Fruit fly (Drosophila melanogaster) whole organism, prepupa: Measurements from ENCODE around the gene zormin.

Experiments
- Blimp-1 ChIP-seq: fragments of 200-800 bp; sonication (Bioruptor generic); optimal IDR thresholded peaks from 3 replicates; lab custom pipeline; 2017; ENCODE audit warnings: missing biosample characterization, missing genetic modification characterization, mild to moderate bottlenecking, moderate library complexity, missing genetic modification reagents
- CG10631 ChIP-seq: fragments of 200-800 bp; sonication (Bioruptor generic); optimal IDR thresholded peaks from 2 replicates; lab custom pipeline; 2016; ENCODE audit warnings: missing biosample characterization, missing genetic modification characterization
- CG10669 ChIP-seq: fragments of 200-800 bp; sonication (Bioruptor generic); optimal IDR thresholded peaks from 3 replicates; lab custom pipeline; 2018; ENCODE audit warnings: missing biosample characterization, mild to moderate bottlenecking, missing genetic modification characterization, moderate library complexity
- CG11294 ChIP-seq: fragments of 200-800 bp; sonication (Bioruptor generic); IDR thresholded peaks from 2 replicates; pipeline ENCODE4 v1.3.6; 2022; ENCODE audit warnings: missing biosample characterization, missing genetic modification characterization
- CG11762 ChIP-seq: fragments of 200-800 bp; sonication (Bioruptor generic); optimal IDR thresholded peaks from 3 replicates; lab custom pipeline; 2016; ENCODE audit warnings: missing biosample characterization, missing genetic modification characterization; ENCODE audit not compliant: insufficient read depth
- CG11902 ChIP-seq: fragments of 200-800 bp; sonication (Bioruptor generic); optimal IDR thresholded peaks from 3 replicates; lab custom pipeline; 2016; ENCODE audit warnings: missing biosample characterization, missing genetic modification characterization
- CG1621 ChIP-seq: fragments of 200-800 bp; sonication (Bioruptor generic); optimal IDR thresholded peaks from 3 replicates; lab custom pipeline; 2018; ENCODE audit warnings: missing biosample characterization, mild to moderate bottlenecking, missing genetic modification characterization
- CG16779 ChIP-seq: fragments of 200-800 bp; sonication (Bioruptor generic); optimal IDR thresholded peaks from 3 replicates; lab custom pipeline; 2017; ENCODE audit warnings: missing biosample characterization, mild to moderate bottlenecking, missing genetic modification characterization
- CG3032 ChIP-seq: fragments of 200-800 bp; optimal IDR thresholded peaks from 2 replicates; lab custom pipeline; 2019; ENCODE audit warnings: missing biosample characterization, mild to moderate bottlenecking, missing genetic modification characterization, moderate library complexity
- CG31627 ChIP-seq: fragments of 200-800 bp; sonication (Bioruptor generic); optimal IDR thresholded peaks from 3 replicates; lab custom pipeline; 2016; ENCODE audit warnings: missing biosample characterization, missing genetic modification characterization
- CG32006 ChIP-seq: fragments of 200-800 bp; sonication (Bioruptor generic); optimal IDR thresholded peaks from 3 replicates; lab custom pipeline; 2017; ENCODE audit warnings: missing biosample characterization, mild to moderate bottlenecking, missing genetic modification characterization
- CG34406 ChIP-seq: fragments of 200-800 bp; sonication (Bioruptor generic); optimal IDR thresholded peaks from 3 replicates; lab custom pipeline; 2016; ENCODE audit warnings: missing biosample characterization, missing genetic modification characterization
- CG3919 ChIP-seq: fragments of 200-800 bp; sonication (Bioruptor generic); optimal IDR thresholded peaks from 3 replicates; lab custom pipeline; 2016; ENCODE audit warnings: missing biosample characterization, missing genetic modification characterization
- CG4318 ChIP-seq: fragments of 200-800 bp; sonication (Bioruptor generic); optimal IDR thresholded peaks from 3 replicates; lab custom pipeline; 2017; ENCODE audit warnings: missing biosample characterization, mild to moderate bottlenecking, missing genetic modification characterization
- CG6792 ChIP-seq: fragments of 200-800 bp; sonication (Bioruptor generic); optimal IDR thresholded peaks from 3 replicates; lab custom pipeline; 2016; ENCODE audit warnings: missing biosample characterization, missing genetic modification characterization
- CG6808 ChIP-seq: fragments of 200-800 bp; sonication (Bioruptor generic); optimal IDR thresholded peaks from 3 replicates; lab custom pipeline; 2017; ENCODE audit warnings: missing biosample characterization, missing genetic modification characterization, mild to moderate bottlenecking, moderate library complexity, missing genetic modification reagents
- CG6854 ChIP-seq: fragments of 200-800 bp; sonication (Bioruptor generic); optimal IDR thresholded peaks from 2 replicates; lab custom pipeline; 2017; ENCODE audit warnings: missing biosample characterization, mild to moderate bottlenecking, missing genetic modification characterization
- CG7368 ChIP-seq: fragments of 200-800 bp; sonication (Bioruptor generic); optimal IDR thresholded peaks from 3 replicates; lab custom pipeline; 2016; ENCODE audit warnings: missing biosample characterization, missing genetic modification characterization
- CG8119 ChIP-seq: fragments of 200-800 bp; sonication (Bioruptor generic); IDR thresholded peaks from 3 replicates; pipeline ENCODE4 v1.3.6; 2022; ENCODE audit warnings: missing biosample characterization, missing genetic modification characterization
- CG8632 ChIP-seq: fragments of 200-800 bp; sonication (Bioruptor generic); optimal IDR thresholded peaks from 3 replicates; lab custom pipeline; 2016; ENCODE audit warnings: missing biosample characterization, missing genetic modification characterization
- CG9139 ChIP-seq: fragments of 200-800 bp; sonication (Bioruptor generic); optimal IDR thresholded peaks from 3 replicates; lab custom pipeline; 2017; ENCODE audit warnings: missing biosample characterization, mild to moderate bottlenecking, missing genetic modification characterization
- Eip75B ChIP-seq: fragments of 200-800 bp; sonication (Bioruptor generic); optimal IDR thresholded peaks from 3 replicates; lab custom pipeline; 2016; ENCODE audit warnings: missing biosample characterization, missing genetic modification characterization
- Eip78C ChIP-seq: fragments of 200-800 bp; sonication (Bioruptor generic); peaks from one replicate; lab custom pipeline; 2016; ENCODE audit warnings: missing biosample characterization, missing genetic modification characterization
- Ets21C ChIP-seq: fragments of 200-800 bp; sonication (Bioruptor generic); optimal IDR thresholded peaks from 3 replicates; lab custom pipeline; 2016; ENCODE audit warnings: missing biosample characterization, missing genetic modification characterization
- Gug ChIP-seq: fragments of 200-800 bp; sonication (Bioruptor generic); IDR thresholded peaks from 2 replicates; pipeline ENCODE4 v1.3.6; 2022; ENCODE audit warnings: missing biosample characterization, missing genetic modification characterization
- Hr38 ChIP-seq: sonication (Bioruptor generic); optimal IDR thresholded peaks from 2 replicates; lab custom pipeline; 2016; ENCODE audit warnings: missing biosample characterization, missing genetic modification characterization
- Hr4 ChIP-seq: fragments of 200-800 bp; sonication (Bioruptor generic); optimal IDR thresholded peaks from 3 replicates; lab custom pipeline; 2016; ENCODE audit warnings: missing biosample characterization, missing genetic modification characterization
- Lpt ChIP-seq: fragments of 200-800 bp; sonication (Bioruptor generic); optimal IDR thresholded peaks from 3 replicates; lab custom pipeline; 2016; ENCODE audit warnings: missing biosample characterization, missing genetic modification characterization
- OdsH ChIP-seq: fragments of 200-800 bp; sonication (Bioruptor generic); optimal IDR thresholded peaks from 3 replicates; lab custom pipeline; 2016; ENCODE audit warnings: missing biosample characterization, missing genetic modification characterization
- Smox ChIP-seq: fragments of 200-800 bp; sonication (Bioruptor generic); optimal IDR thresholded peaks from 3 replicates; lab custom pipeline; 2016; ENCODE audit warnings: missing biosample characterization, missing genetic modification characterization
- Sox102F ChIP-seq: fragments of 200-800 bp; sonication (Bioruptor generic); optimal IDR thresholded peaks from 2 replicates; lab custom pipeline; 2016; ENCODE audit warnings: missing biosample characterization, mild to moderate bottlenecking, missing genetic modification characterization
- Sox14 ChIP-seq: fragments of 200-800 bp; sonication (Bioruptor generic); optimal IDR thresholded peaks from 3 replicates; lab custom pipeline; 2016; ENCODE audit warnings: missing biosample characterization, missing genetic modification characterization
- achi ChIP-seq: fragments of 200-800 bp; sonication (Bioruptor generic); optimal IDR thresholded peaks from 3 replicates; lab custom pipeline; 2016; ENCODE audit warnings: missing biosample characterization, missing genetic modification characterization
- acj6 ChIP-seq: fragments of 200-800 bp; sonication (Bioruptor generic); optimal IDR thresholded peaks from 3 replicates; lab custom pipeline; 2016; ENCODE audit warnings: missing biosample characterization, missing genetic modification characterization
- cyc ChIP-seq: fragments of 200-800 bp; sonication (Bioruptor generic); optimal IDR thresholded peaks from 3 replicates; lab custom pipeline; 2016; ENCODE audit warnings: missing biosample characterization, missing genetic modification characterization
- dac ChIP-seq: fragments of 200-800 bp; sonication (Bioruptor generic); optimal IDR thresholded peaks from 2 replicates; lab custom pipeline; 2017; ENCODE audit warnings: missing biosample characterization, mild to moderate bottlenecking, missing genetic modification characterization
- eg ChIP-seq: fragments of 200-800 bp; sonication (Bioruptor generic); IDR thresholded peaks from 3 replicates; pipeline ENCODE4 v1.3.6; 2022; ENCODE audit warnings: missing biosample characterization, missing genetic modification characterization
- esn ChIP-seq: fragments of 200-800 bp; sonication (Bioruptor generic); optimal IDR thresholded peaks from 2 replicates; lab custom pipeline; 2016; ENCODE audit warnings: missing biosample characterization, mild to moderate bottlenecking, missing genetic modification characterization, moderate library complexity
- fd59A ChIP-seq: fragments of 200-800 bp; sonication (Bioruptor generic); optimal IDR thresholded peaks from 2 replicates; lab custom pipeline; 2017; ENCODE audit warnings: missing biosample characterization, mild to moderate bottlenecking, missing genetic modification characterization, missing genetic modification reagents
- fd85E ChIP-seq: fragments of 200-800 bp; sonication (Bioruptor generic); optimal IDR thresholded peaks from 3 replicates; lab custom pipeline; 2016; ENCODE audit warnings: missing biosample characterization, missing genetic modification characterization
- lz ChIP-seq: fragments of 200-800 bp; sonication (Bioruptor generic); optimal IDR thresholded peaks from 3 replicates; lab custom pipeline; 2016; ENCODE audit warnings: missing biosample characterization, missing genetic modification characterization
- net ChIP-seq: fragments of 200-800 bp; sonication (Bioruptor generic); optimal IDR thresholded peaks from 3 replicates; lab custom pipeline; 2016; ENCODE audit warnings: missing biosample characterization, missing genetic modification characterization
- pdm3 ChIP-seq: fragments of 200-800 bp; sonication (Bioruptor generic); optimal IDR thresholded peaks from 3 replicates; lab custom pipeline; 2016; ENCODE audit warnings: missing biosample characterization, missing genetic modification characterization
- salr ChIP-seq, 2 experiments: fragments of 200-800 bp; sonication (Bioruptor generic); optimal IDR thresholded peaks; 3 replicates each; lab custom pipeline; 2016 to 2018; ENCODE audit warnings: missing biosample characterization in 2 of 2, missing genetic modification characterization in 2 of 2, mild to moderate bottlenecking in 1 of 2
- spab ChIP-seq: fragments of 200-800 bp; sonication (Bioruptor generic); optimal IDR thresholded peaks from 2 replicates; lab custom pipeline; 2017; ENCODE audit warnings: missing biosample characterization, mild to moderate bottlenecking, missing genetic modification characterization, missing genetic modification reagents
- ss ChIP-seq, 2 experiments: fragments of 200-800 bp; sonication (Bioruptor generic); optimal IDR thresholded peaks; 2 replicates in 1 of 2; 3 replicates in 1 of 2; lab custom pipeline; 2017 to 2018; ENCODE audit warnings: mild to moderate bottlenecking in 2 of 2, missing biosample characterization in 2 of 2, missing genetic modification characterization in 2 of 2, moderate library complexity in 1 of 2
- svp ChIP-seq: fragments of 200-800 bp; sonication (Bioruptor generic); peaks from one replicate; lab custom pipeline; 2016; ENCODE audit warnings: missing biosample characterization, missing genetic modification characterization
- vri ChIP-seq: fragments of 200-800 bp; sonication (Bioruptor generic); optimal IDR thresholded peaks from 3 replicates; lab custom pipeline; 2016; ENCODE audit warnings: missing biosample characterization, mild to moderate bottlenecking, missing genetic modification characterization

Gene zormin

dm6 chr3L:2117046-2117445, 34.5 kb downstream of the zormin start (continued):
- TF ChIP-seq CG1621: peak; percentile 43
- TF ChIP-seq CG16779: peak; percentile 43
- TF ChIP-seq cyc (GFP tag; lab: Kevin White, UChicago): peak; percentile 61
- peak; percentile 77 for TF ChIP-seq CG11762 (GFP tag; lab: Kevin White, UChicago)
- TF ChIP-seq pdm3: peak; percentile 62
- peak; percentile 68 for TF ChIP-seq CG9139 (GFP tag; lab: Kevin White, UChicago)
- peak; percentile 13 for TF ChIP-seq Lpt (GFP tag; lab: Kevin White, UChicago)
- TF ChIP-seq Sox14 (GFP tag; lab: Kevin White, UChicago): peak; percentile 46
- peak; percentile 16 to 39 for TF ChIP-seq salr (GFP tag; optimal IDR thresholded peaks at IDR 0.05; lab: Kevin White, UChicago)
- peak; percentile 56 for TF ChIP-seq CG3032
- TF ChIP-seq CG6792 (GFP tag; lab: Kevin White, UChicago): peak; percentile 27
- TF ChIP-seq esn (GFP tag; lab: Kevin White, UChicago): peak; percentile 9
- peak; percentile 8 for TF ChIP-seq Smox (GFP tag; lab: Kevin White, UChicago)
- peak; percentile 94 for TF ChIP-seq Eip78C
- TF ChIP-seq CG11902 (GFP tag; lab: Kevin White, UChicago): peak; percentile 51
- peak; percentile 57 for TF ChIP-seq Hr4
- TF ChIP-seq CG6854 (GFP tag; lab: Kevin White, UChicago): no peak
- peak; percentile 68 for TF ChIP-seq OdsH (GFP tag; lab: Kevin White, UChicago)
- TF ChIP-seq CG32006 (GFP tag; lab: Kevin White, UChicago): peak; percentile 79
- TF ChIP-seq lz (GFP tag; lab: Kevin White, UChicago): peak; percentile 6
- TF ChIP-seq net (GFP tag; lab: Kevin White, UChicago): peak; percentile 51
- peak; percentile 63 for TF ChIP-seq Eip75B
- TF ChIP-seq Hr38 (GFP tag; lab: Kevin White, UChicago): no peak
- TF ChIP-seq vri: no peak
- peak; percentile 27 for TF ChIP-seq acj6 (GFP tag; lab: Kevin White, UChicago)
- no peak for TF ChIP-seq Ets21C
- no peak for TF ChIP-seq Sox102F (GFP tag; lab: Kevin White, UChicago)
- peak; percentile 55 for TF ChIP-seq CG10631 (GFP tag; lab: Kevin White, UChicago)
- peak; percentile 67 for TF ChIP-seq CG7368
- peak; percentile 85 for TF ChIP-seq eg
- TF ChIP-seq spab: peak; percentile 80
- peak; percentile 86 for TF ChIP-seq CG10669 (GFP tag; lab: Kevin White, UChicago)
- peak; percentile 1 for TF ChIP-seq CG34406 (GFP tag; lab: Kevin White, UChicago)

- peak; percentile 74 for TF ChIP-seq achi (GFP tag; lab: Kevin White, UChicago)
- peak; percentile 87 for TF ChIP-seq CG11294 (GFP tag; lab: Robert Waterston, UW)
- peak; percentile 76 for TF ChIP-seq dac (GFP tag; lab: Kevin White, UChicago)
- peak; percentile 5 for TF ChIP-seq CG6808 (GFP tag; lab: Kevin White, UChicago)
- peak; percentile 48 for TF ChIP-seq Ets21C
- TF ChIP-seq CG10631 (GFP tag; lab: Kevin White, UChicago): peak; percentile 83
- TF ChIP-seq Gug (GFP tag; lab: Robert Waterston, UW): peak; percentile 90
- TF ChIP-seq CG31627 (GFP tag; lab: Kevin White, UChicago): peak; percentile 76
- TF ChIP-seq net (GFP tag; lab: Kevin White, UChicago): peak; percentile 89
- TF ChIP-seq svp: peak; percentile 68
- TF ChIP-seq cyc (GFP tag; lab: Kevin White, UChicago): peak; percentile 50
- TF ChIP-seq CG8632 (GFP tag; lab: Kevin White, UChicago): peak; percentile 38
- TF ChIP-seq fd59A (GFP tag; lab: Kevin White, UChicago): peak; percentile 61
- no peak for TF ChIP-seq fd85E (GFP tag; lab: Kevin White, UChicago)
- TF ChIP-seq spab: peak; percentile 23
- peak; percentile 87 for TF ChIP-seq acj6 (GFP tag; lab: Kevin White, UChicago)
- TF ChIP-seq CG4318 (GFP tag; lab: Kevin White, UChicago): peak; percentile 82
- TF ChIP-seq Blimp-1 (GFP tag; lab: Kevin White, UChicago): no peak
- TF ChIP-seq Smox (GFP tag; lab: Kevin White, UChicago): peak; percentile 46
- TF ChIP-seq CG6792 (GFP tag; lab: Kevin White, UChicago): peak; percentile 49
- peak; percentile 71 for TF ChIP-seq CG1621
- peak; percentile 47 for TF ChIP-seq CG10669 (GFP tag; lab: Kevin White, UChicago)
- TF ChIP-seq Eip75B: peak; percentile 62
- TF ChIP-seq vri: no peak
- peak; percentile 94 for TF ChIP-seq CG8119
- TF ChIP-seq CG7368: peak; percentile 25
- peak; percentile 49 for TF ChIP-seq CG11762 (GFP tag; lab: Kevin White, UChicago)
- peak; percentile 73 for TF ChIP-seq CG3919
- TF ChIP-seq ss (GFP tag; optimal IDR thresholded peaks at IDR 0.05; lab: Kevin White, UChicago): peak in 1 of 2 experiments; percentile 62
Measured at dm6 chr3L:2115524-2116245, 35.8 kb downstream of the zormin start, which contains the start of gene sls. Gene sls (minus strand): TSS chr3L:2115611.
